Fruit fly (Drosophila melanogaster): ENCODE data around the gene CG12155.

CG12155 gene

dm6 chrX:7737156-7737771 lies 8.7 kb downstream of the CG12155 start (continued):
- no peak for TF ChIP-seq CG1832 (GFP tag; optimal IDR thresholded peaks at IDR 0.05)
- no peak for TF ChIP-seq Hr78 (GFP tag; optimal IDR thresholded peaks at IDR 0.05)
- TF ChIP-seq Dfd (GFP tag; optimal IDR thresholded peaks at IDR 0.05) = no peak
- peak; percentile 6 for TF ChIP-seq CG11504 (tag; optimal IDR thresholded peaks at IDR 0.05)
- no peak for TF ChIP-seq ro (GFP tag; IDR thresholded peaks at IDR 0.05)
- no peak for TF ChIP-seq seq (GFP tag; IDR thresholded peaks at IDR 0.05)
- peak; percentile 33 for TF ChIP-seq ftz-f1 (GFP tag; optimal IDR thresholded peaks at IDR 0.05)
- no peak for TF ChIP-seq lola (GFP tag; optimal IDR thresholded peaks at IDR 0.05)
- no peak for TF ChIP-seq lilli (GFP tag; optimal IDR thresholded peaks at IDR 0.05)
- TF ChIP-seq Usf (GFP tag; optimal IDR thresholded peaks at IDR 0.05) = no peak
- no peak for TF ChIP-seq CG32767 (GFP tag; IDR thresholded peaks at IDR 0.05)
- TF ChIP-seq CG7357 (GFP tag; IDR thresholded peaks at IDR 0.05) = no peak
- TF ChIP-seq CG13894 (tag; optimal IDR thresholded peaks at IDR 0.05) = no peak
- TF ChIP-seq kni (GFP tag; optimal IDR thresholded peaks at IDR 0.05) = no peak
- TF ChIP-seq CG9215 (GFP tag; IDR thresholded peaks at IDR 0.05) = no peak
- no peak for TF ChIP-seq ash1 (GFP tag; optimal IDR thresholded peaks at IDR 0.05)
- no peak for TF ChIP-seq emc (GFP tag; optimal IDR thresholded peaks at IDR 0.05)
- TF ChIP-seq CG7987 (GFP tag; optimal IDR thresholded peaks at IDR 0.05) = no peak
- TF ChIP-seq caup (GFP tag; optimal IDR thresholded peaks at IDR 0.05; ENCODE audit: severe bottlenecking) = no peak
- peak; percentile 38 for TF ChIP-seq Elba2 (GFP tag; optimal IDR thresholded peaks at IDR 0.05)
- no peak for TF ChIP-seq CG1529 (GFP tag; optimal IDR thresholded peaks at IDR 0.05)
- TF ChIP-seq HLH4C (GFP tag; IDR thresholded peaks at IDR 0.05; ENCODE audit: partially characterized antibody) = no peak
- TF ChIP-seq chif (GFP tag; optimal IDR thresholded peaks at IDR 0.05) = no peak
- no peak for TF ChIP-seq Dad (GFP tag; optimal IDR thresholded peaks at IDR 0.05)
- no peak for TF ChIP-seq NFAT (GFP tag; IDR thresholded peaks at IDR 0.05)
- no peak for TF ChIP-seq CG8478 (optimal IDR thresholded peaks at IDR 0.05)
- TF ChIP-seq Dbx (GFP tag; IDR thresholded peaks at IDR 0.05) = no peak
- peak; percentile 56 for TF ChIP-seq Sry-δ (GFP tag; optimal IDR thresholded peaks at IDR 0.05)
- TF ChIP-seq CG10274 (GFP tag; optimal IDR thresholded peaks at IDR 0.05) = no peak
- no peak for TF ChIP-seq CG12744 (GFP tag; optimal IDR thresholded peaks at IDR 0.05)
- peak; percentile 65; the same call in 2 of the 3 replicates for TF ChIP-seq Opbp (GFP tag; IDR thresholded peaks at IDR 0.05; ENCODE audit: partially characterized antibody)
- TF ChIP-seq sqz (GFP tag; optimal IDR thresholded peaks at IDR 0.05) = no peak
- TF ChIP-seq tna (GFP tag; IDR thresholded peaks at IDR 0.05; ENCODE audit: partially characterized antibody) = no peak
- TF ChIP-seq oc (tag; optimal IDR thresholded peaks at IDR 0.05) = no peak
- no peak for TF ChIP-seq CG3281 (GFP tag; optimal IDR thresholded peaks at IDR 0.05)
- 0 out of 3 replicates have a peak, but pooled peaks have one; percentile 17 for TF ChIP-seq knrl (GFP tag; IDR thresholded peaks at IDR 0.05; ENCODE audit: partially characterized antibody)
- TF ChIP-seq peb (GFP tag; IDR thresholded peaks at IDR 0.05) = no peak
- peak; percentile 73 for TF ChIP-seq CG1603 (tag; optimal IDR thresholded peaks at IDR 0.05)
- TF ChIP-seq Lim3 (GFP tag; IDR thresholded peaks at IDR 0.05) = no peak
- TF ChIP-seq CG16863 (GFP tag; optimal IDR thresholded peaks at IDR 0.05) = no peak
- TF ChIP-seq unpg (GFP tag; optimal IDR thresholded peaks at IDR 0.05) = no peak
- no peak for TF ChIP-seq Neu2 (GFP tag; optimal IDR thresholded peaks at IDR 0.05; ENCODE audit: borderline replicate concordance)
- no peak for TF ChIP-seq HmgD (GFP tag; optimal IDR thresholded peaks at IDR 0.05)
- no peak for TF ChIP-seq Kr (GFP tag; optimal IDR thresholded peaks at IDR 0.05)
- TF ChIP-seq CG1647 (GFP tag; optimal IDR thresholded peaks at IDR 0.05) = no peak
- no peak for TF ChIP-seq z (GFP tag; IDR thresholded peaks at IDR 0.05)
- peak; percentile 22 for TF ChIP-seq Fer1 (GFP tag; optimal IDR thresholded peaks at IDR 0.05)
- TF ChIP-seq otp (GFP tag; IDR thresholded peaks at IDR 0.05) = no peak
- TF ChIP-seq dpn (GFP tag; optimal IDR thresholded peaks at IDR 0.05) = no peak
- TF ChIP-seq CG14710 (tag; optimal IDR thresholded peaks at IDR 0.05) = peak; percentile 54

Data from whole organism, embryonic.